Worm (Caenorhabditis elegans) whole organism, late embryonic: ENCODE data around the gene Y75B8A.32.

ENCODE experiments used
- fax-1 ChIP-seq: sonication (generic microtip); optimal IDR thresholded peaks from 2 replicates; lab custom pipeline; 2016; ENCODE audit warnings: missing genotype, missing genetic modification characterization, missing compliant biosample characterization
- pqm-1 ChIP-seq: sonication (generic microtip); optimal IDR thresholded peaks from 2 replicates; lab custom pipeline; 2016; ENCODE audit warnings: missing genetic modification characterization, missing compliant biosample characterization
- unc-86 ChIP-seq: sonication (generic microtip); optimal IDR thresholded peaks from 2 replicates; lab custom pipeline; 2016; ENCODE audit warnings: missing genetic modification characterization, missing compliant biosample characterization

DNA sequence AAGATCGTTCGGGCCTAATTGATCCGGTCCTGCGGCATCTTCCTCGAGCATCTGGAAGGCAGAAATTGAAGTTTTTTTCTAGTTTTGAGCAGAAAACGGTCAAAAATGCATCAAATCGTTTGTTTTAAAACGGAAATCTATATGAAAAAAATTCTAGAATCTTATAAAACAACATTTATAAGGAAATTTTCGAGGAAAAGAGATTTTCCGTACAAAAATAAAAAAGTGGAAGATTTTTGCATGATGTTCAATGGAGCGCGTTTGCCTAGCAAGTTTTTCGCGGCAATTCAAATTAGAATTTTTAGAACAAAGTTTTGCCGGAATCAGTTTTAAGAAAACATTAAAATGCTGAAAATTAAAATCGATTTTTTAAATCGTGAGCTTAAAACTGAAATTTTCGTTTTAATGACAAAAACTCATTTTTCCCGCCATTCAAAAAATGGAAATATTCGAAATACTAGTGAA is 18.9 kb upstream of the Y75B8A.32 start, which contains the start of gene pph-4.2:
- no peak for TF ChIP-seq unc-86 (tag; lab: Kevin White, UChicago)
- TF ChIP-seq fax-1 (tag; lab: Kevin White, UChicago): no peak
- TF ChIP-seq pqm-1 (tag; lab: Kevin White, UChicago): no peak
